Worm (Caenorhabditis elegans) whole organism, mixed stage, embryonic: ENCODE results near the gene nspc-13.

Source experiments
- M03D4.4 ChIP-seq: sonication (generic microtip); optimal IDR thresholded peaks from 2 replicates; lab custom pipeline; 2017; ENCODE audit warnings: mild to moderate bottlenecking, missing genetic modification characterization, missing compliant biosample characterization
- bed-3 ChIP-seq: fragments of 200-800 bp; sonication (Bioruptor generic); optimal IDR thresholded peaks from 3 replicates; lab custom pipeline; 2018; ENCODE audit warnings: mild to moderate bottlenecking, missing genetic modification characterization, moderate library complexity, missing compliant biosample characterization
- blmp-1 ChIP-seq: fragments of 150-350 bp; optimal IDR thresholded peaks from 2 replicates; lab custom pipeline; 2014; ENCODE audit warnings: missing biosample characterization, missing genetic modification characterization
- ceh-43 ChIP-seq: fragments of 200-800 bp; sonication (Bioruptor generic); optimal IDR thresholded peaks from 2 replicates; lab custom pipeline; 2018; ENCODE audit warnings: mild to moderate bottlenecking, missing genetic modification characterization, moderate library complexity, missing compliant biosample characterization
- ceh-83 ChIP-seq: fragments of 200-800 bp; sonication (Bioruptor generic); optimal IDR thresholded peaks from 2 replicates; lab custom pipeline; 2018; ENCODE audit warnings: mild to moderate bottlenecking, missing genetic modification characterization, missing compliant biosample characterization
- ces-1 ChIP-seq: fragments of 150-350 bp; optimal IDR thresholded peaks from 2 replicates; lab custom pipeline; 2014; ENCODE audit warnings: missing biosample characterization, missing genetic modification reagents, missing genetic modification characterization
- cnd-1 ChIP-seq: fragments of 200-800 bp; sonication (Bioruptor generic); optimal IDR thresholded peaks from 2 replicates; lab custom pipeline; 2018; ENCODE audit warnings: mild to moderate bottlenecking, missing genetic modification characterization, missing compliant biosample characterization
- drap-1 ChIP-seq: fragments of 200-800 bp; sonication (Bioruptor generic); optimal IDR thresholded peaks from 3 replicates; lab custom pipeline; 2018; ENCODE audit warnings: mild to moderate bottlenecking, missing genetic modification characterization, missing compliant biosample characterization
- elt-1 ChIP-seq: sonication (generic microtip); optimal IDR thresholded peaks from 2 replicates; lab custom pipeline; 2017; ENCODE audit warnings: missing genetic modification characterization, mild to moderate bottlenecking, missing compliant biosample characterization, antibody characterized with exemption, moderate library complexity, borderline replicate concordance; ENCODE audit not compliant: insufficient read depth
- elt-3 ChIP-seq: fragments of 150-350 bp; optimal IDR thresholded peaks from 2 replicates; lab custom pipeline; 2014; ENCODE audit warnings: missing biosample characterization, missing genetic modification characterization
- flh-1 ChIP-seq: fragments of 200-800 bp; sonication (Bioruptor generic); optimal IDR thresholded peaks from 2 replicates; lab custom pipeline; 2018; ENCODE audit warnings: mild to moderate bottlenecking, missing genetic modification characterization, moderate library complexity, missing compliant biosample characterization
- ham-2 ChIP-seq: fragments of 200-800 bp; sonication (Bioruptor generic); optimal IDR thresholded peaks from 2 replicates; lab custom pipeline; 2018; ENCODE audit warnings: mild to moderate bottlenecking, missing genetic modification characterization, missing compliant biosample characterization
- hlh-1 ChIP-seq: fragments of 150-350 bp; optimal IDR thresholded peaks from 2 replicates; lab custom pipeline; 2014; ENCODE audit warnings: missing biosample characterization, missing genetic modification reagents, missing genetic modification characterization
- lin-13 ChIP-seq: fragments of 150-350 bp; optimal IDR thresholded peaks from 2 replicates; lab custom pipeline; 2014; ENCODE audit warnings: missing biosample characterization, missing genetic modification characterization
- lin-32 ChIP-seq: fragments of 200-800 bp; sonication (Bioruptor generic); optimal IDR thresholded peaks from 2 replicates; lab custom pipeline; 2018; ENCODE audit warnings: mild to moderate bottlenecking, missing genetic modification characterization, missing compliant biosample characterization
- lsy-2 ChIP-seq: fragments of 150-350 bp; optimal IDR thresholded peaks from 2 replicates; lab custom pipeline; 2014; ENCODE audit warnings: missing biosample characterization, missing genetic modification characterization
- mab-5 ChIP-seq: fragments of 150-350 bp; optimal IDR thresholded peaks from 2 replicates; lab custom pipeline; 2014; ENCODE audit warnings: missing biosample characterization, missing genetic modification characterization
- mep-1 ChIP-seq: fragments of 150-350 bp; optimal IDR thresholded peaks from 2 replicates; lab custom pipeline; 2017; ENCODE audit warnings: missing biosample characterization, missing genetic modification reagents, missing genetic modification characterization, inconsistent platforms
- mls-2 ChIP-seq: sonication (generic microtip); optimal IDR thresholded peaks from 2 replicates; lab custom pipeline; 2016; ENCODE audit warnings: mild to moderate bottlenecking, missing genetic modification characterization, moderate library complexity, missing compliant biosample characterization
- nhr-12 ChIP-seq: fragments of 150-350 bp; optimal IDR thresholded peaks from 2 replicates; lab custom pipeline; 2014; ENCODE audit warnings: missing biosample characterization, missing genetic modification characterization
- nhr-2 ChIP-seq: fragments of 150-350 bp; optimal IDR thresholded peaks from 2 replicates; lab custom pipeline; 2014; ENCODE audit warnings: missing biosample characterization, missing genetic modification characterization
- nhr-237 ChIP-seq: fragments of 150-350 bp; optimal IDR thresholded peaks from 2 replicates; lab custom pipeline; 2014; ENCODE audit warnings: missing biosample characterization, missing genetic modification characterization
- pha-4 ChIP-seq: fragments of 150-350 bp; optimal IDR thresholded peaks from 2 replicates; lab custom pipeline; 2018; ENCODE audit warnings: missing biosample characterization, missing genetic modification reagents, missing genetic modification characterization
- sem-2 ChIP-seq: fragments of 200-800 bp; sonication (Bioruptor generic); optimal IDR thresholded peaks from 2 replicates; lab custom pipeline; 2018; ENCODE audit warnings: mild to moderate bottlenecking, missing genetic modification characterization, missing compliant biosample characterization
- snpc-4 ChIP-seq: fragments of 150-350 bp; optimal IDR thresholded peaks from 2 replicates; lab custom pipeline; 2014; ENCODE audit warnings: missing biosample characterization, missing genetic modification characterization
- sptf-1 ChIP-seq: sonication (generic microtip); optimal IDR thresholded peaks from 2 replicates; lab custom pipeline; 2017; ENCODE audit warnings: mild to moderate bottlenecking, missing genetic modification characterization, moderate library complexity, missing compliant biosample characterization
- tbx-8 ChIP-seq: fragments of 200-800 bp; sonication (Bioruptor generic); optimal IDR thresholded peaks from 2 replicates; lab custom pipeline; 2018; ENCODE audit warnings: mild to moderate bottlenecking, missing genetic modification characterization, moderate library complexity, missing compliant biosample characterization
- unc-120 ChIP-seq: sonication (generic microtip); optimal IDR thresholded peaks from 2 replicates; lab custom pipeline; 2017; ENCODE audit warnings: missing genetic modification characterization, missing compliant biosample characterization; ENCODE audit not compliant: poor library complexity, severe bottlenecking
- unc-39 ChIP-seq: fragments of 150-350 bp; optimal IDR thresholded peaks from 2 replicates; lab custom pipeline; 2014; ENCODE audit warnings: missing biosample characterization, missing genetic modification characterization
- zip-8 ChIP-seq: fragments of 150-350 bp; optimal IDR thresholded peaks from 2 replicates; lab custom pipeline; 2014; ENCODE audit warnings: missing biosample characterization, missing genetic modification characterization

Gene nspc-13

ce11 chrX:12364804-12365203, 7.6 kb downstream of the nspc-13 start, which contains the start of gene F19H6.5:
Gene F19H6.5 (minus strand): TSS chrX:12364904.
- TF ChIP-seq mls-2 (tag; lab: Kevin White, UChicago): no peak
- TF ChIP-seq sem-2 (GFP tag; lab: Kevin White, UChicago): no peak
- no peak for TF ChIP-seq hlh-1
- no peak for TF ChIP-seq snpc-4 (tag; lab: Kevin White, UChicago)
- TF ChIP-seq elt-1 (tag; lab: Kevin White, UChicago): no peak
- no peak for TF ChIP-seq elt-3 (tag; lab: Kevin White, UChicago)
- TF ChIP-seq lsy-2 (tag; lab: Kevin White, UChicago): no peak
- no peak for TF ChIP-seq ceh-43 (GFP tag; lab: Kevin White, UChicago)

ce11 chrX:12365388-12365787, 8.2 kb downstream of the nspc-13 start, which contains the start of gene F19H6.4:
Gene F19H6.4 (plus strand): TSS chrX:12365688.
- TF ChIP-seq cnd-1: no peak
- TF ChIP-seq sem-2 (GFP tag; lab: Kevin White, UChicago): no peak
- no peak for TF ChIP-seq mab-5 (tag; lab: Kevin White, UChicago)
- no peak for TF ChIP-seq lsy-2 (tag; lab: Kevin White, UChicago)
- TF ChIP-seq pha-4 (tag; lab: Kevin White, UChicago): no peak
- TF ChIP-seq, all 35 proteins: peak for 0

ce11 chrX:12367498-12367897, 10.3 kb downstream of the nspc-13 start:
- TF ChIP-seq snpc-4 (tag; lab: Kevin White, UChicago) (no peak), cnd-1 (peak; percentile 74), sptf-1 (tag; lab: Kevin White, UChicago) (peak; percentile 72), mep-1 (peak; percentile 11), M03D4.4 (tag; lab: Kevin White, UChicago) (peak; percentile 74), ceh-43 (GFP tag; lab: Kevin White, UChicago) (peak; percentile 44), unc-120 (tag; lab: Kevin White, UChicago) (peak; percentile 41), bed-3 (GFP tag; lab: Kevin White, UChicago) (peak; percentile 59), lin-32 (peak; percentile 49), ces-1 (peak; percentile 2), blmp-1 (no peak), sem-2 (GFP tag; lab: Kevin White, UChicago) (peak; percentile 64), ceh-83 (GFP tag; lab: Kevin White, UChicago) (peak; percentile 84), flh-1 (no peak), zip-8 (tag; lab: Kevin White, UChicago) (no peak), hlh-1 (peak; percentile 26), ham-2 (GFP tag; lab: Kevin White, UChicago) (peak; percentile 51), mls-2 (tag; lab: Kevin White, UChicago) (peak; percentile 72), tbx-8 (GFP tag; lab: Kevin White, UChicago) (peak; percentile 36), drap-1 (peak; percentile 80)

ce11 chrX:12371321-12371720, 14.1 kb downstream of the nspc-13 start, which contains the start of gene rif-1.2:
Gene rif-1.2 (minus strand): TSS chrX:12371421.
- TF ChIP-seq ham-2 (GFP tag; lab: Kevin White, UChicago): no peak
- no peak for TF ChIP-seq sem-2 (GFP tag; lab: Kevin White, UChicago)
- no peak for TF ChIP-seq nhr-12 (tag; lab: Kevin White, UChicago)
- no peak for TF ChIP-seq lin-32
- TF ChIP-seq ces-1: no peak
- no peak for TF ChIP-seq lsy-2 (tag; lab: Kevin White, UChicago)
- no peak for TF ChIP-seq bed-3 (GFP tag; lab: Kevin White, UChicago)
- no peak for TF ChIP-seq snpc-4 (tag; lab: Kevin White, UChicago)

- TF ChIP-seq lin-13 (tag; lab: Kevin White, UChicago) (no peak), unc-39 (tag; lab: Kevin White, UChicago) (no peak), pha-4 (tag; lab: Kevin White, UChicago) (no peak), bed-3 (GFP tag; lab: Kevin White, UChicago) (no peak), ham-2 (GFP tag; lab: Kevin White, UChicago) (no peak), blmp-1 (no peak), snpc-4 (tag; lab: Kevin White, UChicago) (no peak), zip-8 (tag; lab: Kevin White, UChicago) (no peak), M03D4.4 (tag; lab: Kevin White, UChicago) (no peak), flh-1 (no peak), nhr-2 (no peak), nhr-237 (tag; lab: Kevin White, UChicago) (no peak)
Measured at ce11 chrX:12375783-12376182, 18.6 kb downstream of the nspc-13 start.
